Worm (Caenorhabditis elegans) whole organism, mixed stage, embryonic: ENCODE data around the gene T22F3.11.
"Not testable (repeated sequence)": the region's sequence is repeated elsewhere in the genome, so short reads cannot be mapped to it uniquely, and the experiment has no call there.

Source experiments
- blmp-1 ChIP-seq: fragments of 150-350 bp; optimal IDR thresholded peaks from 2 replicates; lab custom pipeline; 2014; ENCODE audit warnings: missing biosample characterization, missing genetic modification characterization
- elt-3 ChIP-seq: fragments of 150-350 bp; optimal IDR thresholded peaks from 2 replicates; lab custom pipeline; 2014; ENCODE audit warnings: missing biosample characterization, missing genetic modification characterization
- lin-13 ChIP-seq: fragments of 150-350 bp; optimal IDR thresholded peaks from 2 replicates; lab custom pipeline; 2014; ENCODE audit warnings: missing biosample characterization, missing genetic modification characterization
- unc-62 ChIP-seq: fragments of 150-350 bp; optimal IDR thresholded peaks from 2 replicates; lab custom pipeline; 2014; ENCODE audit warnings: missing biosample characterization, missing genetic modification reagents, missing genetic modification characterization

DNA sequence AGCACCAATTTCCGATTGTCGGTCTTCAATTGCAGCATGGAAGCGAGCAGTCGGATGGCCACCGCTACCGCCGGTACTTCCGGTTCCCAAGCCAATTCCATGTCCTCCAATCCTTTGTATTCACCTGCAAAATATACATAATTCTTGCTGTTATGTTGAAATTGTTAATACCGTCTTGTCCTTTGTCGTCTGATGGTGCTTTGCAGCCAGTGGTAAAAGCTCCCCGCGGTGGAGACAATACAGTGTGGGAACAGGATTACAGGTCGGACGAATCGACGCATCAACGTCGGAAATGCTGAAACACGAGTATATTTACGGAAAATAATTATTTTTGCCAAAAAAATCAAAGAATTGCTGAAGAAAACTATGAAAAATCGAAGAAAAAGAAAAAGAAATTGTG lies 50.0 kb downstream of the T22F3.11 start, which contains the start of gene T24A6.17:
- not testable (repeated sequence) for TF ChIP-seq lin-13 (tag; lab: Kevin White, UChicago); unc-62 (GFP tag; lab: Kevin White, UChicago); elt-3; blmp-1
